Fruit fly (Drosophila melanogaster) whole organism, prepupa: Measurements from ENCODE around the gene Crtc.

Experiments used
- Blimp-1 ChIP-seq: fragments of 200-800 bp; sonication (Bioruptor generic); optimal IDR thresholded peaks from 3 replicates; lab custom pipeline; 2017; ENCODE audit warnings: missing biosample characterization, missing genetic modification characterization, mild to moderate bottlenecking, moderate library complexity, missing genetic modification reagents
- CG10631 ChIP-seq: fragments of 200-800 bp; sonication (Bioruptor generic); optimal IDR thresholded peaks from 2 replicates; lab custom pipeline; 2016; ENCODE audit warnings: missing biosample characterization, missing genetic modification characterization
- CG10669 ChIP-seq: fragments of 200-800 bp; sonication (Bioruptor generic); optimal IDR thresholded peaks from 3 replicates; lab custom pipeline; 2018; ENCODE audit warnings: missing biosample characterization, mild to moderate bottlenecking, missing genetic modification characterization, moderate library complexity
- CG11762 ChIP-seq: fragments of 200-800 bp; sonication (Bioruptor generic); optimal IDR thresholded peaks from 3 replicates; lab custom pipeline; 2016; ENCODE audit warnings: missing biosample characterization, missing genetic modification characterization; ENCODE audit not compliant: insufficient read depth
- CG11902 ChIP-seq: fragments of 200-800 bp; sonication (Bioruptor generic); optimal IDR thresholded peaks from 3 replicates; lab custom pipeline; 2016; ENCODE audit warnings: missing biosample characterization, missing genetic modification characterization
- CG16779 ChIP-seq: fragments of 200-800 bp; sonication (Bioruptor generic); optimal IDR thresholded peaks from 3 replicates; lab custom pipeline; 2017; ENCODE audit warnings: missing biosample characterization, mild to moderate bottlenecking, missing genetic modification characterization
- CG31627 ChIP-seq: fragments of 200-800 bp; sonication (Bioruptor generic); optimal IDR thresholded peaks from 3 replicates; lab custom pipeline; 2016; ENCODE audit warnings: missing biosample characterization, missing genetic modification characterization
- CG34406 ChIP-seq: fragments of 200-800 bp; sonication (Bioruptor generic); optimal IDR thresholded peaks from 3 replicates; lab custom pipeline; 2016; ENCODE audit warnings: missing biosample characterization, missing genetic modification characterization
- CG3919 ChIP-seq: fragments of 200-800 bp; sonication (Bioruptor generic); optimal IDR thresholded peaks from 3 replicates; lab custom pipeline; 2016; ENCODE audit warnings: missing biosample characterization, missing genetic modification characterization
- CG4318 ChIP-seq: fragments of 200-800 bp; sonication (Bioruptor generic); optimal IDR thresholded peaks from 3 replicates; lab custom pipeline; 2017; ENCODE audit warnings: missing biosample characterization, mild to moderate bottlenecking, missing genetic modification characterization
- CG6808 ChIP-seq: fragments of 200-800 bp; sonication (Bioruptor generic); optimal IDR thresholded peaks from 3 replicates; lab custom pipeline; 2017; ENCODE audit warnings: missing biosample characterization, missing genetic modification characterization, mild to moderate bottlenecking, moderate library complexity, missing genetic modification reagents
- CG7368 ChIP-seq: fragments of 200-800 bp; sonication (Bioruptor generic); optimal IDR thresholded peaks from 3 replicates; lab custom pipeline; 2016; ENCODE audit warnings: missing biosample characterization, missing genetic modification characterization
- CG8119 ChIP-seq: fragments of 200-800 bp; sonication (Bioruptor generic); IDR thresholded peaks from 3 replicates; pipeline ENCODE4 v1.3.6; 2022; ENCODE audit warnings: missing biosample characterization, missing genetic modification characterization
- CG8319 ChIP-seq: fragments of 200-800 bp; sonication (Bioruptor generic); optimal IDR thresholded peaks from 3 replicates; lab custom pipeline; 2016; ENCODE audit warnings: missing biosample characterization, missing genetic modification characterization
- CG8632 ChIP-seq: fragments of 200-800 bp; sonication (Bioruptor generic); optimal IDR thresholded peaks from 3 replicates; lab custom pipeline; 2016; ENCODE audit warnings: missing biosample characterization, missing genetic modification characterization
- CG9139 ChIP-seq: fragments of 200-800 bp; sonication (Bioruptor generic); optimal IDR thresholded peaks from 3 replicates; lab custom pipeline; 2017; ENCODE audit warnings: missing biosample characterization, mild to moderate bottlenecking, missing genetic modification characterization
- Eip75B ChIP-seq: fragments of 200-800 bp; sonication (Bioruptor generic); optimal IDR thresholded peaks from 3 replicates; lab custom pipeline; 2016; ENCODE audit warnings: missing biosample characterization, missing genetic modification characterization
- Eip78C ChIP-seq: fragments of 200-800 bp; sonication (Bioruptor generic); peaks from one replicate; lab custom pipeline; 2016; ENCODE audit warnings: missing biosample characterization, missing genetic modification characterization
- Ets21C ChIP-seq: fragments of 200-800 bp; sonication (Bioruptor generic); optimal IDR thresholded peaks from 3 replicates; lab custom pipeline; 2016; ENCODE audit warnings: missing biosample characterization, missing genetic modification characterization
- Ets96B ChIP-seq: fragments of 200-800 bp; optimal IDR thresholded peaks from 2 replicates; lab custom pipeline; 2019; ENCODE audit warnings: missing biosample characterization, mild to moderate bottlenecking, missing genetic modification characterization, moderate library complexity
- Gug ChIP-seq: fragments of 200-800 bp; sonication (Bioruptor generic); IDR thresholded peaks from 2 replicates; pipeline ENCODE4 v1.3.6; 2022; ENCODE audit warnings: missing biosample characterization, missing genetic modification characterization
- Hr38 ChIP-seq: sonication (Bioruptor generic); optimal IDR thresholded peaks from 2 replicates; lab custom pipeline; 2016; ENCODE audit warnings: missing biosample characterization, missing genetic modification characterization
- Hr4 ChIP-seq: fragments of 200-800 bp; sonication (Bioruptor generic); optimal IDR thresholded peaks from 3 replicates; lab custom pipeline; 2016; ENCODE audit warnings: missing biosample characterization, missing genetic modification characterization
- Lpt ChIP-seq: fragments of 200-800 bp; sonication (Bioruptor generic); optimal IDR thresholded peaks from 3 replicates; lab custom pipeline; 2016; ENCODE audit warnings: missing biosample characterization, missing genetic modification characterization
- Met ChIP-seq: fragments of 200-800 bp; sonication (Bioruptor generic); optimal IDR thresholded peaks from 3 replicates; lab custom pipeline; 2016; ENCODE audit warnings: missing biosample characterization, missing genetic modification characterization
- Smox ChIP-seq: fragments of 200-800 bp; sonication (Bioruptor generic); optimal IDR thresholded peaks from 3 replicates; lab custom pipeline; 2016; ENCODE audit warnings: missing biosample characterization, missing genetic modification characterization
- Sox102F ChIP-seq: fragments of 200-800 bp; sonication (Bioruptor generic); optimal IDR thresholded peaks from 2 replicates; lab custom pipeline; 2016; ENCODE audit warnings: missing biosample characterization, mild to moderate bottlenecking, missing genetic modification characterization
- Sox14 ChIP-seq: fragments of 200-800 bp; sonication (Bioruptor generic); optimal IDR thresholded peaks from 3 replicates; lab custom pipeline; 2016; ENCODE audit warnings: missing biosample characterization, missing genetic modification characterization
- Sox15 ChIP-seq: fragments of 200-800 bp; sonication (Bioruptor generic); optimal IDR thresholded peaks from 3 replicates; lab custom pipeline; 2016; ENCODE audit warnings: missing biosample characterization, missing genetic modification characterization
- achi ChIP-seq: fragments of 200-800 bp; sonication (Bioruptor generic); optimal IDR thresholded peaks from 3 replicates; lab custom pipeline; 2016; ENCODE audit warnings: missing biosample characterization, missing genetic modification characterization
- acj6 ChIP-seq: fragments of 200-800 bp; sonication (Bioruptor generic); optimal IDR thresholded peaks from 3 replicates; lab custom pipeline; 2016; ENCODE audit warnings: missing biosample characterization, missing genetic modification characterization
- cyc ChIP-seq: fragments of 200-800 bp; sonication (Bioruptor generic); optimal IDR thresholded peaks from 3 replicates; lab custom pipeline; 2016; ENCODE audit warnings: missing biosample characterization, missing genetic modification characterization
- dac ChIP-seq: fragments of 200-800 bp; sonication (Bioruptor generic); optimal IDR thresholded peaks from 2 replicates; lab custom pipeline; 2017; ENCODE audit warnings: missing biosample characterization, mild to moderate bottlenecking, missing genetic modification characterization
- dsx ChIP-seq: fragments of 200-800 bp; optimal IDR thresholded peaks from 3 replicates; lab custom pipeline; 2019; ENCODE audit warnings: missing biosample characterization, mild to moderate bottlenecking, missing genetic modification characterization, moderate library complexity; ENCODE audit not compliant: poor library complexity, severe bottlenecking
- eg ChIP-seq: fragments of 200-800 bp; sonication (Bioruptor generic); IDR thresholded peaks from 3 replicates; pipeline ENCODE4 v1.3.6; 2022; ENCODE audit warnings: missing biosample characterization, missing genetic modification characterization
- esn ChIP-seq: fragments of 200-800 bp; sonication (Bioruptor generic); optimal IDR thresholded peaks from 2 replicates; lab custom pipeline; 2016; ENCODE audit warnings: missing biosample characterization, mild to moderate bottlenecking, missing genetic modification characterization, moderate library complexity
- fd59A ChIP-seq: fragments of 200-800 bp; sonication (Bioruptor generic); optimal IDR thresholded peaks from 2 replicates; lab custom pipeline; 2017; ENCODE audit warnings: missing biosample characterization, mild to moderate bottlenecking, missing genetic modification characterization, missing genetic modification reagents
- fd85E ChIP-seq: fragments of 200-800 bp; sonication (Bioruptor generic); optimal IDR thresholded peaks from 3 replicates; lab custom pipeline; 2016; ENCODE audit warnings: missing biosample characterization, missing genetic modification characterization
- fkh ChIP-seq: fragments of 200-800 bp; sonication (Bioruptor generic); optimal IDR thresholded peaks from 3 replicates; lab custom pipeline; 2017; ENCODE audit warnings: missing biosample characterization, mild to moderate bottlenecking, missing genetic modification characterization, moderate library complexity
- lz ChIP-seq: fragments of 200-800 bp; sonication (Bioruptor generic); optimal IDR thresholded peaks from 3 replicates; lab custom pipeline; 2016; ENCODE audit warnings: missing biosample characterization, missing genetic modification characterization
- net ChIP-seq: fragments of 200-800 bp; sonication (Bioruptor generic); optimal IDR thresholded peaks from 3 replicates; lab custom pipeline; 2016; ENCODE audit warnings: missing biosample characterization, missing genetic modification characterization
- pdm3 ChIP-seq: fragments of 200-800 bp; sonication (Bioruptor generic); optimal IDR thresholded peaks from 3 replicates; lab custom pipeline; 2016; ENCODE audit warnings: missing biosample characterization, missing genetic modification characterization
- ss ChIP-seq, 2 experiments: fragments of 200-800 bp; sonication (Bioruptor generic); optimal IDR thresholded peaks; 2 replicates in 1 of 2; 3 replicates in 1 of 2; lab custom pipeline; 2017 to 2018; ENCODE audit warnings: mild to moderate bottlenecking in 2 of 2, missing biosample characterization in 2 of 2, missing genetic modification characterization in 2 of 2, moderate library complexity in 1 of 2
- svp ChIP-seq: fragments of 200-800 bp; sonication (Bioruptor generic); peaks from one replicate; lab custom pipeline; 2016; ENCODE audit warnings: missing biosample characterization, missing genetic modification characterization
- topi ChIP-seq: fragments of 200-800 bp; sonication (Bioruptor generic); optimal IDR thresholded peaks from 3 replicates; lab custom pipeline; 2016; ENCODE audit warnings: missing biosample characterization, missing genetic modification characterization

The Crtc gene

DNA sequence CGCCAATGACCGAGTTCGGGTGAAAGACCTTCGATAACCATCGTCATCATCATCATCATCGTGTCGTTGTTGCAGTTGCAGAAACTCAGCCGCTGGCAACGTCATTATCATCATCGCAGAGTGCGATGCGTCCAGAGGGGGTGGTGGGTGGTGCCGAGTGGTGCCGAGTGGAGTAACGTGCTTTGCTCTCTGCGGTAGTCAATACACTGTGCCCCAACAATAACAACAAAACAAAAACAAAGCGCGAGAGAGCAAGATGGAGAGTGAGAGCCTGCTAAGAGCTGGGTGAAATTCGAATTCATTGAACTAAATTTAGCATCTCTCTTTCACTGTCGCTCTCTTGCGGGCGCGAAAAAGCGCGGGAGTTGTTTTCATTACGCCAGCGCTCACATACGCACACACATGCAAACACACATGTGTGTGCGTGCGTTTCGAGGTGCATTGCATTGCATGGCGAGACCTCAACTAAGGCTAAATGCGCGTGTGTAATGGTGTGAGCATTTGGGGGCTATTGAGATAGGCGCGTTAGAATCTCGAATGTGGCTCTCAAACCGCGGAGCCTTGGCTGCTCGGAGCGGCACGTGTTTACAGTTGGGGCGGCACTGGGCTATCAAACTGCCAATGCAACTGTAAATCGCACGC is 57.0 kb downstream of the Crtc start (continued):
- TF ChIP-seq fd59A (GFP tag; lab: Kevin White, UChicago) (no peak), Lpt (GFP tag; lab: Kevin White, UChicago) (peak; percentile 5), pdm3 (no peak), topi (GFP tag; lab: Kevin White, UChicago) (no peak), Gug (GFP tag; lab: Robert Waterston, UW) (no peak), CG4318 (GFP tag; lab: Kevin White, UChicago) (no peak), eg (peak; percentile 50; the same call in 1 of the 3 replicates), Met (GFP tag; lab: Kevin White, UChicago) (peak; percentile 39), CG3919 (no peak), ss (GFP tag; optimal IDR thresholded peaks at IDR 0.05; lab: Kevin White, UChicago) (peak; percentile 51 to 63), fkh (no peak), Smox (GFP tag; lab: Kevin White, UChicago) (no peak), Sox14 (GFP tag; lab: Kevin White, UChicago) (peak; percentile 23), CG34406 (no peak), CG11762 (GFP tag; lab: Kevin White, UChicago) (no peak), dsx (GFP tag; lab: Kevin White, UChicago) (peak; percentile 35), Hr4 (no peak), lz (GFP tag; lab: Kevin White, UChicago) (no peak), CG8319 (GFP tag; lab: Kevin White, UChicago) (no peak), CG9139 (GFP tag; lab: Kevin White, UChicago) (peak; percentile 55), Ets21C (GFP tag; lab: Kevin White, UChicago) (no peak), CG11902 (GFP tag; lab: Kevin White, UChicago) (no peak), Eip78C (GFP tag; lab: Kevin White, UChicago) (peak; percentile 17), Hr38 (GFP tag; lab: Kevin White, UChicago) (no peak), Ets96B (tag; lab: Kevin White, UChicago) (peak; percentile 29)

DNA sequence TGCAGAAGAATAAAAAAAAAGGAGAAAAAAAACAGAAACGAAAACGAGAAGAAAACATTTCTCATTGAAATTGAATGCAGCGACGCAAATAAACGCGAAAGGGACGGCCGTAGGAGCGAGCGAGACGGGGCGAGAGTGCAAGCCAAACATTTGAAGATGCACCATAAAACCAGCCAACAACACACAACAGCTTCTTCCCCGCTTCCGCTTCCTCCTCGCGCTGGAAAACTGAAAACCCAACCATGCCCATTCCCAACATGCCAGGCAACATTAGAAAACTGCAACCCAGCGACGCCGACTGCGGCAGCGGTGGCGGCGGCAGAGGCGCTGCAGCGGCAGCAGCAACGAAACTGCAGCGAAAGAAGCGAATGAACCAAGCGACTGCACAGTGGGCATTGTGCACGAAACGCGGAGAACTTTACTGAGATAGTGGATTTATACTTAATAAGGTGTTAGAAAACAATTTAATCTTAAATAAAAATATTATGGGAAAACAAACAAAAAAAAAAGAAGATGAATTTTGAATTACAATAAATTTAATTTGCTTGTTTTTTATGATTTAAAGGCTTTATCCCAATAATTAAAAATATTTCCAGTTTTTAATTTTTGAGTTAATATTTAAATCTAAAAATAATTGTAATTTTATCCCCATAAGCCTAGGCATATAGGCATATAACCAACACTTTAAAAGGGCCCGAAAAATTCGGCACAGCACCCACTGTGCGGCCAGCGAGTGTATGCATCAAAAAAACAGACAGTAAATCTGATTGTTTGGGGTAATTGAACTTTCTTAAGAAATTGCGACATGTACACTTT is 57.9 kb downstream of the Crtc start:
- TF ChIP-seq dac (GFP tag; lab: Kevin White, UChicago) (peak; percentile 93), CG9139 (GFP tag; lab: Kevin White, UChicago) (peak; percentile 41), Hr4 (peak; percentile 95), CG11902 (GFP tag; lab: Kevin White, UChicago) (peak; percentile 79), CG16779 (peak; percentile 84), eg (peak; percentile 83), Ets96B (tag; lab: Kevin White, UChicago) (peak; percentile 72), Sox102F (GFP tag; lab: Kevin White, UChicago) (peak; percentile 92), svp (GFP tag; lab: Kevin White, UChicago) (peak; percentile 98), fd85E (GFP tag; lab: Kevin White, UChicago) (peak; percentile 23), dsx (GFP tag; lab: Kevin White, UChicago) (peak; percentile 50), Eip78C (GFP tag; lab: Kevin White, UChicago) (peak; percentile 98), pdm3 (peak; percentile 89), CG7368 (GFP tag; lab: Kevin White, UChicago) (peak; percentile 76), Gug (GFP tag; lab: Robert Waterston, UW) (peak; percentile 87), lz (GFP tag; lab: Kevin White, UChicago) (peak; percentile 92), Blimp-1 (GFP tag; lab: Kevin White, UChicago) (peak; percentile 89), cyc (GFP tag; lab: Kevin White, UChicago) (peak; percentile 93), CG10631 (GFP tag; lab: Kevin White, UChicago) (peak; percentile 92), Sox14 (GFP tag; lab: Kevin White, UChicago) (peak; percentile 88), CG8632 (GFP tag; lab: Kevin White, UChicago) (peak; percentile 89), Met (GFP tag; lab: Kevin White, UChicago) (peak; percentile 93), CG31627 (GFP tag; lab: Kevin White, UChicago) (peak; percentile 91), fd59A (GFP tag; lab: Kevin White, UChicago) (peak; percentile 69), CG10669 (GFP tag; lab: Kevin White, UChicago) (peak; percentile 61), net (GFP tag; lab: Kevin White, UChicago) (peak; percentile 94), CG6808 (GFP tag; lab: Kevin White, UChicago) (peak; percentile 61), acj6 (peak; percentile 95), Eip75B (GFP tag; lab: Kevin White, UChicago) (peak; percentile 80), esn (GFP tag; lab: Kevin White, UChicago) (peak; percentile 96), CG8119 (GFP tag; lab: Robert Waterston, UW) (peak; percentile 94), Sox15 (peak; percentile 81), achi (peak; percentile 93), Ets21C (GFP tag; lab: Kevin White, UChicago) (peak; percentile 85), topi (GFP tag; lab: Kevin White, UChicago) (peak; percentile 94)
